Fruit fly (Drosophila melanogaster) whole organism, prepupa: ENCODE results near the gene CG43049.

Experiments
- CG11294 ChIP-seq: fragments of 200-800 bp; sonication (Bioruptor generic); IDR thresholded peaks from 2 replicates; pipeline ENCODE4 v1.3.6; 2022; ENCODE audit warnings: missing biosample characterization, missing genetic modification characterization
- CG11902 ChIP-seq: fragments of 200-800 bp; sonication (Bioruptor generic); optimal IDR thresholded peaks from 3 replicates; lab custom pipeline; 2016; ENCODE audit warnings: missing biosample characterization, missing genetic modification characterization
- CG15336 ChIP-seq: fragments of 200-800 bp; sonication (Bioruptor generic); IDR thresholded peaks from 2 replicates; pipeline ENCODE4 v1.3.6; 2022; ENCODE audit warnings: missing biosample characterization, missing genetic modification characterization
- CG1621 ChIP-seq: fragments of 200-800 bp; sonication (Bioruptor generic); optimal IDR thresholded peaks from 3 replicates; lab custom pipeline; 2018; ENCODE audit warnings: missing biosample characterization, mild to moderate bottlenecking, missing genetic modification characterization
- CG16779 ChIP-seq: fragments of 200-800 bp; sonication (Bioruptor generic); optimal IDR thresholded peaks from 3 replicates; lab custom pipeline; 2017; ENCODE audit warnings: missing biosample characterization, mild to moderate bottlenecking, missing genetic modification characterization
- CG31627 ChIP-seq: fragments of 200-800 bp; sonication (Bioruptor generic); optimal IDR thresholded peaks from 3 replicates; lab custom pipeline; 2016; ENCODE audit warnings: missing biosample characterization, missing genetic modification characterization
- CG6163 ChIP-seq: fragments of 200-800 bp; sonication (Bioruptor generic); IDR thresholded peaks from 3 replicates; pipeline ENCODE4 v1.3.6; 2022; ENCODE audit warnings: missing biosample characterization, missing genetic modification characterization
- CG6276 ChIP-seq: fragments of 200-800 bp; sonication (Bioruptor generic); optimal IDR thresholded peaks from 2 replicates; lab custom pipeline; 2017; ENCODE audit warnings: missing biosample characterization, mild to moderate bottlenecking, missing genetic modification characterization
- CG6792 ChIP-seq: fragments of 200-800 bp; sonication (Bioruptor generic); optimal IDR thresholded peaks from 3 replicates; lab custom pipeline; 2016; ENCODE audit warnings: missing biosample characterization, missing genetic modification characterization
- CG6808 ChIP-seq: fragments of 200-800 bp; sonication (Bioruptor generic); optimal IDR thresholded peaks from 3 replicates; lab custom pipeline; 2017; ENCODE audit warnings: missing biosample characterization, missing genetic modification characterization, mild to moderate bottlenecking, moderate library complexity, missing genetic modification reagents
- CG6854 ChIP-seq: fragments of 200-800 bp; sonication (Bioruptor generic); optimal IDR thresholded peaks from 2 replicates; lab custom pipeline; 2017; ENCODE audit warnings: missing biosample characterization, mild to moderate bottlenecking, missing genetic modification characterization
- CG8119 ChIP-seq: fragments of 200-800 bp; sonication (Bioruptor generic); IDR thresholded peaks from 3 replicates; pipeline ENCODE4 v1.3.6; 2022; ENCODE audit warnings: missing biosample characterization, missing genetic modification characterization
- CG8319 ChIP-seq: fragments of 200-800 bp; sonication (Bioruptor generic); optimal IDR thresholded peaks from 3 replicates; lab custom pipeline; 2016; ENCODE audit warnings: missing biosample characterization, missing genetic modification characterization
- CG9139 ChIP-seq: fragments of 200-800 bp; sonication (Bioruptor generic); optimal IDR thresholded peaks from 3 replicates; lab custom pipeline; 2017; ENCODE audit warnings: missing biosample characterization, mild to moderate bottlenecking, missing genetic modification characterization
- Eip75B ChIP-seq: fragments of 200-800 bp; sonication (Bioruptor generic); optimal IDR thresholded peaks from 3 replicates; lab custom pipeline; 2016; ENCODE audit warnings: missing biosample characterization, missing genetic modification characterization
- Eip78C ChIP-seq: fragments of 200-800 bp; sonication (Bioruptor generic); peaks from one replicate; lab custom pipeline; 2016; ENCODE audit warnings: missing biosample characterization, missing genetic modification characterization
- Ets21C ChIP-seq: fragments of 200-800 bp; sonication (Bioruptor generic); optimal IDR thresholded peaks from 3 replicates; lab custom pipeline; 2016; ENCODE audit warnings: missing biosample characterization, missing genetic modification characterization
- Ets96B ChIP-seq: fragments of 200-800 bp; optimal IDR thresholded peaks from 2 replicates; lab custom pipeline; 2019; ENCODE audit warnings: missing biosample characterization, mild to moderate bottlenecking, missing genetic modification characterization, moderate library complexity
- Gug ChIP-seq: fragments of 200-800 bp; sonication (Bioruptor generic); IDR thresholded peaks from 2 replicates; pipeline ENCODE4 v1.3.6; 2022; ENCODE audit warnings: missing biosample characterization, missing genetic modification characterization
- Hr38 ChIP-seq: sonication (Bioruptor generic); optimal IDR thresholded peaks from 2 replicates; lab custom pipeline; 2016; ENCODE audit warnings: missing biosample characterization, missing genetic modification characterization
- Lpt ChIP-seq: fragments of 200-800 bp; sonication (Bioruptor generic); optimal IDR thresholded peaks from 3 replicates; lab custom pipeline; 2016; ENCODE audit warnings: missing biosample characterization, missing genetic modification characterization
- Smox ChIP-seq: fragments of 200-800 bp; sonication (Bioruptor generic); optimal IDR thresholded peaks from 3 replicates; lab custom pipeline; 2016; ENCODE audit warnings: missing biosample characterization, missing genetic modification characterization
- Sox15 ChIP-seq: fragments of 200-800 bp; sonication (Bioruptor generic); optimal IDR thresholded peaks from 3 replicates; lab custom pipeline; 2016; ENCODE audit warnings: missing biosample characterization, missing genetic modification characterization
- cyc ChIP-seq: fragments of 200-800 bp; sonication (Bioruptor generic); optimal IDR thresholded peaks from 3 replicates; lab custom pipeline; 2016; ENCODE audit warnings: missing biosample characterization, missing genetic modification characterization
- dsx ChIP-seq: fragments of 200-800 bp; optimal IDR thresholded peaks from 3 replicates; lab custom pipeline; 2019; ENCODE audit warnings: missing biosample characterization, mild to moderate bottlenecking, missing genetic modification characterization, moderate library complexity; ENCODE audit not compliant: poor library complexity, severe bottlenecking
- eg ChIP-seq: fragments of 200-800 bp; sonication (Bioruptor generic); IDR thresholded peaks from 3 replicates; pipeline ENCODE4 v1.3.6; 2022; ENCODE audit warnings: missing biosample characterization, missing genetic modification characterization
- esn ChIP-seq: fragments of 200-800 bp; sonication (Bioruptor generic); optimal IDR thresholded peaks from 2 replicates; lab custom pipeline; 2016; ENCODE audit warnings: missing biosample characterization, mild to moderate bottlenecking, missing genetic modification characterization, moderate library complexity
- fd59A ChIP-seq: fragments of 200-800 bp; sonication (Bioruptor generic); optimal IDR thresholded peaks from 2 replicates; lab custom pipeline; 2017; ENCODE audit warnings: missing biosample characterization, mild to moderate bottlenecking, missing genetic modification characterization, missing genetic modification reagents
- fd85E ChIP-seq: fragments of 200-800 bp; sonication (Bioruptor generic); optimal IDR thresholded peaks from 3 replicates; lab custom pipeline; 2016; ENCODE audit warnings: missing biosample characterization, missing genetic modification characterization
- fkh ChIP-seq: fragments of 200-800 bp; sonication (Bioruptor generic); optimal IDR thresholded peaks from 3 replicates; lab custom pipeline; 2017; ENCODE audit warnings: missing biosample characterization, mild to moderate bottlenecking, missing genetic modification characterization, moderate library complexity
- lz ChIP-seq: fragments of 200-800 bp; sonication (Bioruptor generic); optimal IDR thresholded peaks from 3 replicates; lab custom pipeline; 2016; ENCODE audit warnings: missing biosample characterization, missing genetic modification characterization
- net ChIP-seq: fragments of 200-800 bp; sonication (Bioruptor generic); optimal IDR thresholded peaks from 3 replicates; lab custom pipeline; 2016; ENCODE audit warnings: missing biosample characterization, missing genetic modification characterization
- salr ChIP-seq, 2 experiments: fragments of 200-800 bp; sonication (Bioruptor generic); optimal IDR thresholded peaks; 3 replicates each; lab custom pipeline; 2016 to 2018; ENCODE audit warnings: missing biosample characterization in 2 of 2, missing genetic modification characterization in 2 of 2, mild to moderate bottlenecking in 1 of 2
- ss ChIP-seq, 2 experiments: fragments of 200-800 bp; sonication (Bioruptor generic); optimal IDR thresholded peaks; 2 replicates in 1 of 2; 3 replicates in 1 of 2; lab custom pipeline; 2017 to 2018; ENCODE audit warnings: mild to moderate bottlenecking in 2 of 2, missing biosample characterization in 2 of 2, missing genetic modification characterization in 2 of 2, moderate library complexity in 1 of 2
- svp ChIP-seq: fragments of 200-800 bp; sonication (Bioruptor generic); peaks from one replicate; lab custom pipeline; 2016; ENCODE audit warnings: missing biosample characterization, missing genetic modification characterization
- topi ChIP-seq: fragments of 200-800 bp; sonication (Bioruptor generic); optimal IDR thresholded peaks from 3 replicates; lab custom pipeline; 2016; ENCODE audit warnings: missing biosample characterization, missing genetic modification characterization
- vri ChIP-seq: fragments of 200-800 bp; sonication (Bioruptor generic); optimal IDR thresholded peaks from 3 replicates; lab custom pipeline; 2016; ENCODE audit warnings: missing biosample characterization, mild to moderate bottlenecking, missing genetic modification characterization

The CG43049 gene

DNA sequence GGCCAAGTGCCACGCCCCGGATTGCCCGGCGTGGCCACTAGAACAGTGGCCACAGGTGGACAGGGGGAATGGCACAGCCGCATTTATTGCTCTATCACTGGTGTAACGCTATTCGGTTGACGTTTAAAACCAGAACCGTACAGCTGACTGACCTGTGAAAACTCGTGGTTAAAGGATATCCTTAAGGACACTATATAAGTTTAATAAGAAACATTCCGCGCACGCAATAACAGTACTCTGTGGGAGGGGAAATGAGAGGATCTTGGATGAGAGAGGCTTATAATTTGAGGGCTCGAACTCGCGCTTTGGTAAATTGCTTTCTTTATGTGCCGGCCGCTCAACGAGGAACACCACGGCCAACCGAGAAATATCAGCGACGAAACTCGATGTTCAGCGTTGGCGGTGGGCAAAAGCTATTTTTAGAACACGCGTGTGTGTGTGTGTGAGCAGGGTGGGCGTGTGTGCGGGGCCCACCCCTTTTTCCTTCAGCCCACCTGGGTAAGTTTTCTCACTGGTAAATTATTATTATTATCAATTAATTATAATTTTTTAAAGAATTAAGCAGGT lies 28.5 kb upstream of the CG43049 start (continued):
- peak; percentile 40 to 56 for TF ChIP-seq ss (GFP tag; optimal IDR thresholded peaks at IDR 0.05; lab: Kevin White, UChicago)
- no peak for TF ChIP-seq esn
- no peak for TF ChIP-seq Sox15 (GFP tag; lab: Kevin White, UChicago)
- no peak for TF ChIP-seq Lpt (GFP tag; lab: Kevin White, UChicago)
- peak; percentile 10 for TF ChIP-seq CG6808
- no peak for TF ChIP-seq fd85E (GFP tag; lab: Kevin White, UChicago)
- no peak for TF ChIP-seq CG6276 (GFP tag; lab: Kevin White, UChicago)
- no peak for TF ChIP-seq CG11902 (GFP tag; lab: Kevin White, UChicago)
- no peak for TF ChIP-seq CG8119 (GFP tag; lab: Robert Waterston, UW)
- TF ChIP-seq vri (GFP tag; lab: Kevin White, UChicago): peak; percentile 27
- TF ChIP-seq salr (GFP tag; optimal IDR thresholded peaks at IDR 0.05; lab: Kevin White, UChicago): no peak
- TF ChIP-seq fd59A (GFP tag; lab: Kevin White, UChicago): no peak
- TF ChIP-seq CG6163 (GFP tag; lab: Robert Waterston, UW): no peak
- TF ChIP-seq Hr38 (GFP tag; lab: Kevin White, UChicago): no peak
- peak; percentile 15 for TF ChIP-seq CG6854 (GFP tag; lab: Kevin White, UChicago)
- TF ChIP-seq Ets96B (tag; lab: Kevin White, UChicago): no peak
- no peak for TF ChIP-seq lz (GFP tag; lab: Kevin White, UChicago)
- no peak for TF ChIP-seq Ets21C (GFP tag; lab: Kevin White, UChicago)

- TF ChIP-seq vri (GFP tag; lab: Kevin White, UChicago): peak; percentile 77
- no peak for TF ChIP-seq CG9139
Measured at dm6 chr3L:18897459-18898085, 27.3 kb upstream of the CG43049 start.

dm6 chr3L:18898086-18898470 lies 26.8 kb upstream of the CG43049 start, which contains the start of gene CG3902:
Gene CG3902 (minus strand): TSS chr3L:18898293.
- TF ChIP-seq CG1621 (tag; lab: Kevin White, UChicago) (no peak), Eip78C (GFP tag; lab: Kevin White, UChicago) (peak; percentile 78), Smox (no peak), CG16779 (tag; lab: Kevin White, UChicago) (no peak), fkh (no peak), Gug (no peak), eg (GFP tag; lab: Robert Waterston, UW) (peak; percentile 59; the same call in 1 of the 3 replicates), svp (GFP tag; lab: Kevin White, UChicago) (no peak), CG8119 (GFP tag; lab: Robert Waterston, UW) (peak; percentile 44; the same call in 1 of the 3 replicates), CG15336 (GFP tag; lab: Robert Waterston, UW) (peak; percentile 49; the same call in 1 of the 2 replicates), CG8319 (GFP tag; lab: Kevin White, UChicago) (no peak), esn (peak; percentile 26), CG6792 (GFP tag; lab: Kevin White, UChicago) (no peak), net (GFP tag; lab: Kevin White, UChicago) (peak; percentile 22), cyc (GFP tag; lab: Kevin White, UChicago) (no peak), CG6163 (GFP tag; lab: Robert Waterston, UW) (peak; percentile 57; the same call in 1 of the 3 replicates), fd85E (GFP tag; lab: Kevin White, UChicago) (no peak), CG9139 (peak; percentile 28), Sox15 (GFP tag; lab: Kevin White, UChicago) (no peak), ss (GFP tag; optimal IDR thresholded peaks at IDR 0.05; lab: Kevin White, UChicago) (peak; percentile 38 to 77), CG11294 (GFP tag; lab: Robert Waterston, UW) (no peak), Eip75B (peak; percentile 14), CG6854 (GFP tag; lab: Kevin White, UChicago) (peak; percentile 75), topi (GFP tag; lab: Kevin White, UChicago) (no peak), Ets21C (GFP tag; lab: Kevin White, UChicago) (no peak), dsx (GFP tag; lab: Kevin White, UChicago) (peak; percentile 25), vri (GFP tag; lab: Kevin White, UChicago) (peak; percentile 73), Ets96B (tag; lab: Kevin White, UChicago) (no peak), CG31627 (GFP tag; lab: Kevin White, UChicago) (no peak)
